Fruit fly (Drosophila melanogaster): ENCODE measurements around the gene CG1105.

The CG1105 gene

dm6 chr3R:7093592-7093991 is 26.7 kb upstream of the CG1105 start (continued):
- no peak for TF ChIP-seq CG2875 (GFP tag; optimal IDR thresholded peaks at IDR 0.05)
- TF ChIP-seq CG8388 (GFP tag; optimal IDR thresholded peaks at IDR 0.05) = peak; percentile 99
- TF ChIP-seq CG17829 (tag; optimal IDR thresholded peaks at IDR 0.05) = peak; percentile 12
- TF ChIP-seq CG6175 (GFP tag; IDR thresholded peaks at IDR 0.05) = no peak
- no peak for TF ChIP-seq CG10654 (GFP tag; optimal IDR thresholded peaks at IDR 0.05)
- TF ChIP-seq Hr3 (GFP tag; optimal IDR thresholded peaks at IDR 0.05) = no peak
- TF ChIP-seq CG8765 (GFP tag; IDR thresholded peaks at IDR 0.05) = no peak
- peak; percentile 16; the same call in 1 of the 2 replicates for TF ChIP-seq CG9215 (GFP tag; IDR thresholded peaks at IDR 0.05)
- TF ChIP-seq gro (GFP tag; optimal IDR thresholded peaks at IDR 0.05) = no peak
- peak; percentile 71 for TF ChIP-seq CG31441 (GFP tag; IDR thresholded peaks at IDR 0.05)
- no peak for TF ChIP-seq CG13296 (GFP tag; optimal IDR thresholded peaks at IDR 0.05)
- TF ChIP-seq CG10267 (tag; optimal IDR thresholded peaks at IDR 0.05) = peak; percentile 29
- TF ChIP-seq CG14860 (GFP tag; IDR thresholded peaks at IDR 0.05; ENCODE audit: partially characterized antibody) = peak; percentile 10; the same call in 1 of the 3 replicates
- no peak for TF ChIP-seq YL-1 (GFP tag; optimal IDR thresholded peaks at IDR 0.05)
- TF ChIP-seq CG3995 (GFP tag; optimal IDR thresholded peaks at IDR 0.05) = peak; percentile 96
- no peak for TF ChIP-seq Lim3 (GFP tag; IDR thresholded peaks at IDR 0.05)
- TF ChIP-seq wdn (GFP tag; IDR thresholded peaks at IDR 0.05) = no peak
- TF ChIP-seq yki (optimal IDR thresholded peaks at IDR 0.05) = no peak
- TF ChIP-seq nerfin-1 (tag; optimal IDR thresholded peaks at IDR 0.05) = no peak
- no peak for TF ChIP-seq Trl (optimal IDR thresholded peaks at IDR 0.05)
- no peak for TF ChIP-seq Trl (GFP tag; optimal IDR thresholded peaks at IDR 0.05)
- TF ChIP-seq hbn (GFP tag; IDR thresholded peaks at IDR 0.05; ENCODE audit: partially characterized antibody) = no peak
- peak; percentile 8 for TF ChIP-seq Fer1 (GFP tag; optimal IDR thresholded peaks at IDR 0.05)
- no peak for TF ChIP-seq slp2 (GFP tag; optimal IDR thresholded peaks at IDR 0.05)
- no peak for TF ChIP-seq CG10543 (GFP tag; optimal IDR thresholded peaks at IDR 0.05)
- TF ChIP-seq CG6854 (GFP tag; optimal IDR thresholded peaks at IDR 0.05) = no peak
- TF ChIP-seq Dip3 (GFP tag; optimal IDR thresholded peaks at IDR 0.05) = no peak
- TF ChIP-seq prd (optimal IDR thresholded peaks at IDR 0.05) = no peak
- TF ChIP-seq prd (GFP tag; IDR thresholded peaks at IDR 0.05) = no peak
- TF ChIP-seq run (tag; optimal IDR thresholded peaks at IDR 0.05) = no peak
- TF ChIP-seq CG11247 (GFP tag; IDR thresholded peaks at IDR 0.05) = no peak
- no peak for TF ChIP-seq CG17328 (GFP tag; IDR thresholded peaks at IDR 0.05)
- TF ChIP-seq Usf (GFP tag; optimal IDR thresholded peaks at IDR 0.05) = no peak
- TF ChIP-seq tgo (GFP tag; IDR thresholded peaks at IDR 0.05) = peak; percentile 23; the same call in 1 of the 3 replicates
- TF ChIP-seq CG3065 (GFP tag; optimal IDR thresholded peaks at IDR 0.05) = no peak
- no peak for TF ChIP-seq CG9609 (GFP tag; optimal IDR thresholded peaks at IDR 0.05)
- no peak for TF ChIP-seq CG7839 (tag; optimal IDR thresholded peaks at IDR 0.05)
- peak; percentile 7 for TF ChIP-seq Ets97D (GFP tag; optimal IDR thresholded peaks at IDR 0.05)
- peak; percentile 14; the same call in 1 of the 2 replicates for TF ChIP-seq Ptx1 (GFP tag; IDR thresholded peaks at IDR 0.05)
- no peak for TF ChIP-seq CG1603 (tag; optimal IDR thresholded peaks at IDR 0.05)
- TF ChIP-seq vvl (GFP tag; IDR thresholded peaks at IDR 0.05) = 0 out of 2 replicates have a peak, but pooled peaks have one; percentile 7
- TF ChIP-seq Taf1 (GFP tag; IDR thresholded peaks at IDR 0.05) = 0 out of 2 replicates have a peak, but pooled peaks have one; percentile 9
- TF ChIP-seq Max (GFP tag; optimal IDR thresholded peaks at IDR 0.05) = peak; percentile 24
- TF ChIP-seq CG30403 (GFP tag; optimal IDR thresholded peaks at IDR 0.05) = peak; percentile 25
- TF ChIP-seq BEAF-32 (GFP tag; optimal IDR thresholded peaks at IDR 0.05) = peak; percentile 52
- peak; percentile 61 for TF ChIP-seq slbo (GFP tag; IDR thresholded peaks at IDR 0.05)
- no peak for TF ChIP-seq z (GFP tag; IDR thresholded peaks at IDR 0.05)
- TF ChIP-seq Doc2 (GFP tag; IDR thresholded peaks at IDR 0.05) = no peak
- peak; percentile 10 for TF ChIP-seq mam (GFP tag; optimal IDR thresholded peaks at IDR 0.05)
- no peak for TF ChIP-seq HmgD (GFP tag; optimal IDR thresholded peaks at IDR 0.05)
- peak; percentile 5 for TF ChIP-seq CG17385 (GFP tag; optimal IDR thresholded peaks at IDR 0.05)
- no peak for TF ChIP-seq hkb (optimal IDR thresholded peaks at IDR 0.05)
- 0 out of 2 replicates have a peak, but pooled peaks have one; percentile 14 for TF ChIP-seq hkb (GFP tag; IDR thresholded peaks at IDR 0.05)
